Worm (Caenorhabditis elegans) whole organism, late embryonic: ENCODE measurements around the gene R07E4.3.

ENCODE experiments used
- C08G9.2 ChIP-seq: sonication (generic microtip); optimal IDR thresholded peaks from 2 replicates; lab custom pipeline; 2016; ENCODE audit warnings: mild to moderate bottlenecking, missing genetic modification characterization, moderate library complexity, missing compliant biosample characterization
- ama-1 ChIP-seq: fragments of 150-350 bp; optimal IDR thresholded peaks from 2 replicates; lab custom pipeline; 2014
- ceh-22 ChIP-seq: sonication (generic microtip); optimal IDR thresholded peaks from 2 replicates; lab custom pipeline; 2017; ENCODE audit warnings: missing biosample characterization, missing genetic modification characterization
- ceh-34 ChIP-seq: sonication (generic microtip); optimal IDR thresholded peaks from 2 replicates; lab custom pipeline; 2016; ENCODE audit warnings: mild to moderate bottlenecking, missing genetic modification characterization, missing compliant biosample characterization
- elt-4 ChIP-seq: sonication (generic microtip); optimal IDR thresholded peaks from 2 replicates; lab custom pipeline; 2016; ENCODE audit warnings: missing genetic modification characterization, missing compliant biosample characterization
- eyg-1 ChIP-seq: sonication (generic microtip); optimal IDR thresholded peaks from 2 replicates; lab custom pipeline; 2016; ENCODE audit warnings: missing genotype, missing genetic modification characterization, missing compliant biosample characterization
- madf-2 ChIP-seq: sonication (generic microtip); optimal IDR thresholded peaks from 2 replicates; lab custom pipeline; 2017; ENCODE audit warnings: missing genetic modification characterization, missing compliant biosample characterization
- mec-3 ChIP-seq: sonication (generic microtip); optimal IDR thresholded peaks from 2 replicates; lab custom pipeline; 2016; ENCODE audit warnings: borderline replicate concordance, missing genetic modification characterization, missing compliant biosample characterization
- nhr-11 ChIP-seq: fragments of 150-350 bp; optimal IDR thresholded peaks from 2 replicates; lab custom pipeline; 2014; ENCODE audit warnings: missing biosample characterization, missing genetic modification characterization
- npax-4 ChIP-seq: sonication (generic microtip); optimal IDR thresholded peaks from 2 replicates; lab custom pipeline; 2016; ENCODE audit warnings: missing genetic modification characterization, missing compliant biosample characterization
- odd-2 ChIP-seq: sonication (generic microtip); optimal IDR thresholded peaks from 2 replicates; lab custom pipeline; 2017; ENCODE audit warnings: antibody characterized with exemption, mild to moderate bottlenecking, missing genetic modification characterization, missing compliant biosample characterization
- pros-1 ChIP-seq: fragments of 150-350 bp; optimal IDR thresholded peaks from 2 replicates; lab custom pipeline; 2014; ENCODE audit warnings: missing biosample characterization, missing genetic modification reagents, missing genetic modification characterization
- sox-2 ChIP-seq: fragments of 200-800 bp; sonication (Bioruptor generic); IDR thresholded peaks from 2 replicates; pipeline ENCODE4 v1.3.6; 2022; ENCODE audit warnings: missing genetic modification reagents, missing genetic modification characterization, missing compliant biosample characterization
- tbx-2 ChIP-seq: sonication (generic microtip); optimal IDR thresholded peaks from 2 replicates; lab custom pipeline; 2016; ENCODE audit warnings: missing genetic modification characterization, missing compliant biosample characterization

- TF ChIP-seq C08G9.2 (no peak), ceh-34 (tag; lab: Kevin White, UChicago) (no peak), tbx-2 (tag; lab: Kevin White, UChicago) (no peak), odd-2 (tag; lab: Kevin White, UChicago) (no peak), ama-1 (no peak), madf-2 (tag; lab: Kevin White, UChicago) (no peak), elt-4 (no peak), mec-3 (tag; lab: Kevin White, UChicago) (no peak), ceh-22 (tag; lab: Kevin White, UChicago) (no peak), nhr-11 (tag; lab: Kevin White, UChicago) (no peak), sox-2 (GFP tag; lab: Robert Waterston, UW) (no peak), eyg-1 (tag; lab: Kevin White, UChicago) (no peak), pros-1 (no peak), npax-4 (tag; lab: Kevin White, UChicago) (no peak)
These were observed 45.9 kb downstream of the R07E4.3 start, which contains the start of gene F22F4.9 for ce11 chrX:5999103-5999554.
